Worm (Caenorhabditis elegans) whole organism, young adult: ENCODE results near the gene K02D10.3.
A peak's percentile ranks its signal among the peaks of the same experiment; 100 is the strongest.

Experiments
- B0019.2 ChIP-seq: fragments of 200-800 bp; sonication (Bioruptor generic); conservative IDR thresholded peaks from 2 replicates; pipeline ENCODE4 v1.3.6; 2022; ENCODE audit warnings: missing genetic modification reagents, missing genetic modification characterization, missing compliant biosample characterization
- B0336.3 ChIP-seq: fragments of 200-800 bp; sonication (Bioruptor generic); IDR thresholded peaks from 2 replicates; pipeline ENCODE4 v1.3.6; 2022; ENCODE audit warnings: missing genetic modification characterization, missing compliant biosample characterization
- C06A6.2 ChIP-seq: fragments of 200-800 bp; sonication (Bioruptor generic); conservative IDR thresholded peaks from 2 replicates; pipeline ENCODE4 v1.3.6; 2022; ENCODE audit warnings: missing genetic modification characterization, missing compliant biosample characterization
- F23B12.7 ChIP-seq: sonication (generic microtip); optimal IDR thresholded peaks from 2 replicates; lab custom pipeline; 2017; ENCODE audit warnings: missing genetic modification characterization, mild to moderate bottlenecking, missing compliant biosample characterization, antibody characterized with exemption, moderate library complexity; ENCODE audit not compliant: insufficient read depth
- F33H1.4 ChIP-seq: fragments of 200-800 bp; sonication (Bioruptor generic); IDR thresholded peaks from 2 replicates; pipeline ENCODE4 v1.3.6; 2022; ENCODE audit warnings: missing genetic modification reagents, missing genetic modification characterization, missing compliant biosample characterization
- F49E8.2 ChIP-seq: sonication (generic microtip); optimal IDR thresholded peaks from 3 replicates; lab custom pipeline; 2017; ENCODE audit warnings: missing genetic modification characterization, mild to moderate bottlenecking, missing compliant biosample characterization, antibody characterized with exemption, moderate library complexity; ENCODE audit not compliant: insufficient read depth
- K11D2.4 ChIP-seq: fragments of 200-800 bp; sonication (Bioruptor generic); IDR thresholded peaks from 2 replicates; pipeline ENCODE4 v1.3.6; 2022; ENCODE audit warnings: missing genetic modification reagents, missing genetic modification characterization, missing compliant biosample characterization
- K12H6.12 ChIP-seq: fragments of 200-800 bp; sonication (Bioruptor generic); optimal IDR thresholded peaks from 2 replicates; lab custom pipeline; 2018; ENCODE audit warnings: mild to moderate bottlenecking, missing genetic modification characterization, missing compliant biosample characterization
- T07F8.4 ChIP-seq: sonication (generic microtip); optimal IDR thresholded peaks from 2 replicates; lab custom pipeline; 2016; ENCODE audit warnings: mild to moderate bottlenecking, missing genetic modification characterization, moderate library complexity, missing compliant biosample characterization
- Y53F4B.3 ChIP-seq: fragments of 200-800 bp; sonication (Bioruptor generic); IDR thresholded peaks from 2 replicates; pipeline ENCODE4 v1.3.6; 2022; ENCODE audit warnings: missing genetic modification reagents, missing genetic modification characterization, missing compliant biosample characterization
- Y53G8AR.9 ChIP-seq: fragments of 200-800 bp; sonication (Bioruptor generic); conservative IDR thresholded peaks from 2 replicates; pipeline ENCODE4 v1.3.6; 2022; ENCODE audit warnings: missing genetic modification reagents, missing genetic modification characterization, missing compliant biosample characterization
- Y79H2A.3 ChIP-seq: fragments of 200-800 bp; sonication (Bioruptor generic); conservative IDR thresholded peaks from 2 replicates; pipeline ENCODE4 v1.3.6; 2022; ENCODE audit warnings: missing genetic modification reagents, missing genetic modification characterization, missing compliant biosample characterization
- aptf-3 ChIP-seq: fragments of 200-800 bp; sonication (Bioruptor generic); IDR thresholded peaks from 2 replicates; pipeline ENCODE4 v1.3.6; 2022; ENCODE audit warnings: missing genetic modification characterization, missing compliant biosample characterization
- atf-7 ChIP-seq: sonication (generic microtip); optimal IDR thresholded peaks from 2 replicates; lab custom pipeline; 2017; ENCODE audit warnings: mild to moderate bottlenecking, missing genetic modification characterization, missing compliant biosample characterization
- athp-1 ChIP-seq: sonication (generic microtip); optimal IDR thresholded peaks from 2 replicates; lab custom pipeline; 2017; ENCODE audit warnings: mild to moderate bottlenecking, missing genetic modification characterization, missing compliant biosample characterization
- bed-2 ChIP-seq: fragments of 200-800 bp; sonication (Bioruptor generic); IDR thresholded peaks from 2 replicates; pipeline ENCODE4 v1.3.6; 2022; ENCODE audit warnings: missing genetic modification reagents, missing genetic modification characterization, missing compliant biosample characterization
- ccch-3 ChIP-seq: fragments of 200-800 bp; sonication (Bioruptor generic); optimal IDR thresholded peaks from 2 replicates; lab custom pipeline; 2018; ENCODE audit warnings: mild to moderate bottlenecking, missing genetic modification characterization, missing compliant biosample characterization
- cebp-1 ChIP-seq, 2 experiments: fragments of 200-800 bp in 1 of 2; sonication (Bioruptor generic) in 1 of 2; sonication (generic microtip) in 1 of 2; IDR thresholded peaks in 1 of 2; optimal IDR thresholded peaks in 1 of 2; 2 replicates each; pipeline versions ENCODE4 v1.3.6 to Lab custom; 2017 to 2022; ENCODE audit warnings: missing compliant biosample characterization in 2 of 2, missing genetic modification characterization in 2 of 2, mild to moderate bottlenecking in 1 of 2, missing genetic modification reagents in 1 of 2, moderate library complexity in 1 of 2
- ceh-40 ChIP-seq: fragments of 200-800 bp; sonication (Bioruptor generic); IDR thresholded peaks from 2 replicates; pipeline ENCODE4 v1.3.6; 2022; ENCODE audit warnings: missing genetic modification characterization, missing compliant biosample characterization
- ceh-91 ChIP-seq: fragments of 200-800 bp; sonication (Bioruptor generic); IDR thresholded peaks from 2 replicates; pipeline ENCODE4 v1.3.6; 2022; ENCODE audit warnings: missing genetic modification reagents, missing genetic modification characterization, missing compliant biosample characterization
- chd-7 ChIP-seq: sonication (generic microtip); optimal IDR thresholded peaks from 2 replicates; lab custom pipeline; 2016; ENCODE audit warnings: mild to moderate bottlenecking, missing genetic modification characterization, moderate library complexity, missing compliant biosample characterization
- die-1 ChIP-seq: sonication (generic microtip); optimal IDR thresholded peaks from 2 replicates; lab custom pipeline; 2016; ENCODE audit warnings: missing genotype, mild to moderate bottlenecking, missing genetic modification characterization, missing compliant biosample characterization
- efl-1 ChIP-seq: fragments of 150-350 bp; optimal IDR thresholded peaks from 2 replicates; lab custom pipeline; 2014; ENCODE audit warnings: missing biosample characterization, missing genetic modification reagents, missing genetic modification characterization
- egl-18 ChIP-seq: fragments of 200-800 bp; sonication (Bioruptor generic); IDR thresholded peaks from 2 replicates; pipeline ENCODE4 v1.3.6; 2022; ENCODE audit warnings: missing genetic modification reagents, missing genetic modification characterization, missing compliant biosample characterization
- ets-4 ChIP-seq: fragments of 200-800 bp; sonication (Bioruptor generic); optimal IDR thresholded peaks from 2 replicates; lab custom pipeline; 2018; ENCODE audit warnings: mild to moderate bottlenecking, missing genetic modification characterization, missing compliant biosample characterization
- hmg-1.2 ChIP-seq: fragments of 200-800 bp; sonication (Bioruptor generic); IDR thresholded peaks from 2 replicates; pipeline ENCODE4 v1.3.6; 2022; ENCODE audit warnings: missing genetic modification reagents, missing genetic modification characterization, missing compliant biosample characterization
- lin-35 ChIP-seq, 3 experiments: fragments of 150-350 bp in 2 of 3; sonication (generic microtip) in 1 of 3; optimal IDR thresholded peaks; 2 replicates each; lab custom pipeline; 2014 to 2018; ENCODE audit warnings: missing biosample characterization in 3 of 3, missing genetic modification characterization in 3 of 3, missing genetic modification reagents in 3 of 3
- lin-40 ChIP-seq: sonication (generic microtip); optimal IDR thresholded peaks from 2 replicates; lab custom pipeline; 2016; ENCODE audit warnings: missing genetic modification characterization, mild to moderate bottlenecking, missing compliant biosample characterization, missing genotype, missing genetic modification reagents
- madf-3 ChIP-seq: fragments of 200-800 bp; sonication (Bioruptor generic); IDR thresholded peaks from 2 replicates; pipeline ENCODE4 v1.3.6; 2022; ENCODE audit warnings: missing genetic modification reagents, missing genetic modification characterization, missing compliant biosample characterization
- nfyb-1 ChIP-seq: fragments of 200-800 bp; sonication (Bioruptor generic); IDR thresholded peaks from 2 replicates; pipeline ENCODE4 v1.3.6; 2022; ENCODE audit warnings: missing genetic modification reagents, missing genetic modification characterization, missing compliant biosample characterization
- nhr-120 ChIP-seq: fragments of 200-800 bp; sonication (Bioruptor generic); IDR thresholded peaks from 2 replicates; pipeline ENCODE4 v1.3.6; 2022; ENCODE audit warnings: missing genetic modification characterization, missing compliant biosample characterization
- rcor-1 ChIP-seq: fragments of 200-800 bp; sonication (Bioruptor generic); IDR thresholded peaks from 2 replicates; pipeline ENCODE4 v1.3.6; 2022; ENCODE audit warnings: missing genetic modification reagents, missing genetic modification characterization, missing compliant biosample characterization
- repo-1 ChIP-seq: sonication (generic microtip); optimal IDR thresholded peaks from 2 replicates; lab custom pipeline; 2017; ENCODE audit warnings: mild to moderate bottlenecking, missing genetic modification characterization, missing compliant biosample characterization
- sea-2 ChIP-seq: fragments of 200-800 bp; sonication (Bioruptor generic); IDR thresholded peaks from 2 replicates; pipeline ENCODE4 v1.3.6; 2022; ENCODE audit warnings: missing genetic modification characterization, missing compliant biosample characterization
- snpc-1.1 ChIP-seq: sonication (generic microtip); optimal IDR thresholded peaks from 2 replicates; lab custom pipeline; 2017; ENCODE audit warnings: missing genetic modification characterization, mild to moderate bottlenecking, missing compliant biosample characterization, antibody characterized with exemption, moderate library complexity, missing genotype, missing genetic modification reagents; ENCODE audit not compliant: insufficient read depth
- snpc-3.4 ChIP-seq: sonication (generic microtip); optimal IDR thresholded peaks from 2 replicates; lab custom pipeline; 2017; ENCODE audit warnings: missing genetic modification characterization, mild to moderate bottlenecking, missing compliant biosample characterization, antibody characterized with exemption, moderate library complexity, missing genotype, missing genetic modification reagents
- tlf-1 ChIP-seq: fragments of 200-800 bp; sonication (Bioruptor generic); optimal IDR thresholded peaks from 2 replicates; lab custom pipeline; 2018; ENCODE audit warnings: mild to moderate bottlenecking, missing genetic modification characterization, missing compliant biosample characterization
- xnd-1 ChIP-seq: sonication (generic microtip); optimal IDR thresholded peaks from 2 replicates; lab custom pipeline; 2016; ENCODE audit warnings: missing genotype, missing genetic modification reagents, missing genetic modification characterization, missing compliant biosample characterization
- zfh-2 ChIP-seq: fragments of 200-800 bp; sonication (Bioruptor generic); conservative IDR thresholded peaks from 2 replicates; pipeline ENCODE4 v1.3.6; 2022; ENCODE audit warnings: missing genetic modification reagents, missing genetic modification characterization, missing compliant biosample characterization
- ztf-26 ChIP-seq: sonication (generic microtip); optimal IDR thresholded peaks from 2 replicates; lab custom pipeline; 2017; ENCODE audit warnings: missing genetic modification characterization, missing compliant biosample characterization

The K02D10.3 gene

DNA sequence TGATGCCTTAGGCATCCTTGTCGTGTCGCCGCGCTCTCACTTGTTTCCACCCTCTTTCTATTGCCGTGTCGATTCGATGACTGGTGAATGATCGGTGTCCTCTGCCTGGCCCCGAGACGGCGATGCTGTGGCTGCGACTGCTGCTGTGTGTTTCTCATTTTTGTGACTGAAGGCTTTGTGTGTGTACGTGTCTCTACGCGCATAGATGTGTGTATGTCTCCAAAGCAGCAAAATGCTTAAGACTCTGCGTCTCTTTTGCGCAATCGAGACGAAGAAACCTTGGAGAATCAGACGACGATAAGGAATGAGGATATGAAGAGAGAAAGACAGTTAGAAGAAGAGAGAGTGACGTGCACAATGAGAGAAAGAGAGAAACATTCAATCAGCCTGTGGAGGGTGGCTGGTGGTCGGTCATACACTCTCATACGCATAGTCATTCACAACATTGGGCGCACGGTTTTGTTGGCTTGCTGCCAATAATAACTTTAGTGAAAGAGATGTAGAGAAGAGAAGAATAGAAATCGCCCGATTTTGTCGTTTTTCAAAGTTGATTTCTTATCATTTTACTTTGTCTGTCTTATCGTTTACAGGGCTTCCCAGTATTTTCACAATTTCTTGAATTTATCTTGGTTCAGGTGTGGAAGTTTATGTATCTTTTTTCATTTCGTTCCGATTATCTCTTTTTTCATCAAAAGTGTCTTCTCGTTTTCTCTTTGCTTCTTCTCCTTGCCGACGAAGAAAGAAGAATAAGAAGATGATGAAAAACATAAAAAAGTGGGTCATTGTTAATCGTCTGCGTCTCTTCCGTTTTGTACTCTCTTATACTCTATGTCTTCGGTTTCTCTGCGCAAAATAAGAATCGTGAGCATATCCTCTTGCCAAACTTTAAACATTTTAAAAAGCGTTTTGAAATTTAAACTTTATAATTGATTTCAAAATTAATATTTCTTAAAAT, 30.4 kb upstream of the K02D10.3 start (continued):
- peak in 1 of 3 experiments; percentile 61 for TF ChIP-seq lin-35 (GFP tag; optimal IDR thresholded peaks at IDR 0.05; lab: Kevin White, UChicago)
- TF ChIP-seq hmg-1.2 (GFP tag; lab: Robert Waterston, UW), result peak; percentile 91
- no peak for TF ChIP-seq madf-3
- no peak for TF ChIP-seq nhr-120
- no peak for TF ChIP-seq T07F8.4 (tag; lab: Kevin White, UChicago)
- peak; percentile 33; the same call in 1 of the 2 replicates for TF ChIP-seq rcor-1 (GFP tag; lab: Robert Waterston, UW)
- peak; percentile 97 for TF ChIP-seq zfh-2 (GFP tag; lab: Robert Waterston, UW)
- TF ChIP-seq K12H6.12 (tag; lab: Kevin White, UChicago), result peak; percentile 98
- TF ChIP-seq die-1 (tag; lab: Kevin White, UChicago), result peak; percentile 4
- TF ChIP-seq C06A6.2, result peak; percentile 68
- TF ChIP-seq F49E8.2 (tag; lab: Kevin White, UChicago), result no peak
- no peak for TF ChIP-seq ceh-91 (GFP tag; lab: Robert Waterston, UW)
- TF ChIP-seq ztf-26 (tag; lab: Kevin White, UChicago), result peak; percentile 84
- no peak for TF ChIP-seq B0019.2 (GFP tag; lab: Robert Waterston, UW)
- no peak for TF ChIP-seq xnd-1 (tag; lab: Kevin White, UChicago)
- TF ChIP-seq ets-4 (GFP tag; lab: Kevin White, UChicago), result peak; percentile 78
- no peak for TF ChIP-seq ceh-40 (GFP tag; lab: Robert Waterston, UW)
- no peak for TF ChIP-seq sea-2
- peak; percentile 88 for TF ChIP-seq nfyb-1 (GFP tag; lab: Robert Waterston, UW)
- no peak for TF ChIP-seq egl-18 (GFP tag; lab: Robert Waterston, UW)
- TF ChIP-seq repo-1, result peak; percentile 46
- peak; percentile 96 for TF ChIP-seq lin-40 (tag; lab: Kevin White, UChicago)
- TF ChIP-seq aptf-3 (GFP tag; lab: Robert Waterston, UW), result no peak
- TF ChIP-seq chd-7 (tag; lab: Kevin White, UChicago), result peak; percentile 94
- peak; percentile 80 for TF ChIP-seq F23B12.7 (tag; lab: Kevin White, UChicago)
- TF ChIP-seq atf-7 (tag; lab: Kevin White, UChicago), result peak; percentile 98
- TF ChIP-seq F33H1.4 (GFP tag; lab: Robert Waterston, UW), result peak; percentile 35; the same call in 1 of the 2 replicates
- 0 out of 2 replicates have a peak, but pooled peaks have one; percentile 23 for TF ChIP-seq bed-2 (GFP tag; lab: Robert Waterston, UW)
- peak; percentile 85 for TF ChIP-seq athp-1 (tag; lab: Kevin White, UChicago)
- TF ChIP-seq tlf-1, result peak; percentile 80
- no peak for TF ChIP-seq cebp-1 (GFP tag; IDR thresholded peaks at IDR 0.05; lab: Robert Waterston, UW)
- peak; percentile 92 for TF ChIP-seq cebp-1 (tag; optimal IDR thresholded peaks at IDR 0.05; lab: Kevin White, UChicago)
- no peak for TF ChIP-seq efl-1 (GFP tag; lab: Kevin White, UChicago)
- TF ChIP-seq ccch-3 (GFP tag; lab: Kevin White, UChicago), result no peak
- no peak for TF ChIP-seq Y79H2A.3
- TF ChIP-seq K11D2.4 (GFP tag; lab: Robert Waterston, UW), result peak; percentile 74; the same call in 1 of the 2 replicates
- 0 out of 2 replicates have a peak, but pooled peaks have one; percentile 72 for TF ChIP-seq Y53G8AR.9 (GFP tag; lab: Robert Waterston, UW)
- TF ChIP-seq snpc-3.4 (tag; lab: Kevin White, UChicago), result peak; percentile 53
- no peak for TF ChIP-seq Y53F4B.3 (GFP tag; lab: Robert Waterston, UW)
- peak; percentile 57 for TF ChIP-seq snpc-1.1
- TF ChIP-seq B0336.3 (GFP tag; lab: Robert Waterston, UW), result peak; percentile 94
